Worm (Caenorhabditis elegans): ENCODE results near the gene lipl-1.
A peak's percentile ranks its signal among the peaks of the same experiment; 100 is the strongest.

The lipl-1 gene

ce11 chrV:12904054-12904453, 15.7 kb upstream of the lipl-1 start, which contains the start of gene ttr-27:
Gene ttr-27, minus strand, starts transcription at chrV:12904098.
- TF ChIP-seq pax-3 (tag; optimal IDR thresholded peaks at IDR 0.05): no peak
- no peak for TF ChIP-seq mdl-1 (tag; optimal IDR thresholded peaks at IDR 0.05)
- peak; percentile 36 for TF ChIP-seq tbx-2 (tag; optimal IDR thresholded peaks at IDR 0.05)
- TF ChIP-seq lin-14 (GFP tag; optimal IDR thresholded peaks at IDR 0.05): peak; percentile 34
- TF ChIP-seq efl-1 (optimal IDR thresholded peaks at IDR 0.05): no peak
- TF ChIP-seq efl-1 (GFP tag; optimal IDR thresholded peaks at IDR 0.05 in 1 of 2): peak in 1 of 2 experiments; percentile 12
- TF ChIP-seq hlh-4 (tag; optimal IDR thresholded peaks at IDR 0.05): no peak
- peak; percentile 23 for TF ChIP-seq nhr-77 (tag; optimal IDR thresholded peaks at IDR 0.05)
- no peak for TF ChIP-seq dsc-1 (tag; optimal IDR thresholded peaks at IDR 0.05)
- TF ChIP-seq lin-35 (GFP tag; optimal IDR thresholded peaks at IDR 0.05): no peak
- TF ChIP-seq nhr-71 (tag; optimal IDR thresholded peaks at IDR 0.05): no peak
- TF ChIP-seq zag-1 (tag; optimal IDR thresholded peaks at IDR 0.05): no peak
- TF ChIP-seq pag-3 (tag; optimal IDR thresholded peaks at IDR 0.05; ENCODE audit: borderline replicate concordance, insufficient read depth): no peak
- no peak for TF ChIP-seq ces-1 (GFP tag; optimal IDR thresholded peaks at IDR 0.05)
- TF ChIP-seq jun-1 (tag; optimal IDR thresholded peaks at IDR 0.05): no peak

DNA sequence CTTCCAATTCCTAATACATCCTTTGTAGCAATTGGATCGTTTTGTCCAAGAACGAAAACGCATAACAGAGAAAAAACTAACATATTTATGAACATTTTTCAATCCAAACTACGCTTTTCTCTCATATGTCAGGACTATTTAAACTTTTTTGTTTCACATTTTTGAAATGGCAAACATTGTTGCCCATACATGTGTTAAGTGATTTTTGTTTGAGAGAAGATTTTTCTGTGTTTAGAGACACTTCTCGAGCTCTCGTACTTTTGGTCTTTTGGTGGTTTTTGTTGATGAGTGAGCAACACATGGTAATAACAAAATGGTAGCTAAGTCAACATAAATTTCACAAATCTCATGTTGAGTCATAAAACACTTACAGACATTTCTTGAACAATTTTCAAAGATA, 14.7 kb upstream of the lipl-1 start, which contains the start of gene ttr-28:
ttr-28 (minus strand) TSS at position 101 of the 400 bp plus-strand sequence.
- TF ChIP-seq nhr-28 (tag; optimal IDR thresholded peaks at IDR 0.05): no peak
- no peak for TF ChIP-seq lin-13 (GFP tag; optimal IDR thresholded peaks at IDR 0.05)
- no peak for TF ChIP-seq elt-3 (tag; optimal IDR thresholded peaks at IDR 0.05)
- no peak for TF ChIP-seq jun-1 (tag; optimal IDR thresholded peaks at IDR 0.05)
- no peak for TF ChIP-seq ceh-82 (tag; optimal IDR thresholded peaks at IDR 0.05)
- TF ChIP-seq lin-14 (GFP tag; optimal IDR thresholded peaks at IDR 0.05): no peak
- no peak for TF ChIP-seq egl-13 (tag; optimal IDR thresholded peaks at IDR 0.05)
- TF ChIP-seq mep-1 (tag; optimal IDR thresholded peaks at IDR 0.05): no peak
- TF ChIP-seq tbx-2 (tag; optimal IDR thresholded peaks at IDR 0.05): no peak
- no peak for TF ChIP-seq zag-1 (tag; optimal IDR thresholded peaks at IDR 0.05)
- no peak for TF ChIP-seq ceh-90 (tag; optimal IDR thresholded peaks at IDR 0.05)
- TF ChIP-seq ztf-11 (tag; optimal IDR thresholded peaks at IDR 0.05): no peak
- TF ChIP-seq dsc-1 (tag; optimal IDR thresholded peaks at IDR 0.05): no peak
- no peak for TF ChIP-seq Y116A8C.19 (tag; optimal IDR thresholded peaks at IDR 0.05; ENCODE audit: borderline replicate concordance)
- no peak for TF ChIP-seq zip-4 (GFP tag; optimal IDR thresholded peaks at IDR 0.05)
- TF ChIP-seq sup-37 (GFP tag; optimal IDR thresholded peaks at IDR 0.05): no peak
- TF ChIP-seq blmp-1 (tag; optimal IDR thresholded peaks at IDR 0.05): no peak
- TF ChIP-seq egl-27 (tag; optimal IDR thresholded peaks at IDR 0.05): no peak

- no peak for TF ChIP-seq sup-37 (GFP tag; optimal IDR thresholded peaks at IDR 0.05)
- TF ChIP-seq nhr-237 (tag; optimal IDR thresholded peaks at IDR 0.05): no peak
- no peak for TF ChIP-seq zip-4 (GFP tag; optimal IDR thresholded peaks at IDR 0.05)
- no peak for TF ChIP-seq hlh-17 (GFP tag; optimal IDR thresholded peaks at IDR 0.05; ENCODE audit: borderline replicate concordance)
- TF ChIP-seq nhr-12 (tag; optimal IDR thresholded peaks at IDR 0.05): no peak
- TF ChIP-seq nhr-85 (tag): no peak
- no peak for TF ChIP-seq nhr-11 (tag; optimal IDR thresholded peaks at IDR 0.05)
- TF ChIP-seq dpl-1 (GFP tag; optimal IDR thresholded peaks at IDR 0.05): no peak
- TF ChIP-seq aly-2 (tag; optimal IDR thresholded peaks at IDR 0.05): no peak
- no peak for TF ChIP-seq snpc-4 (tag; optimal IDR thresholded peaks at IDR 0.05)
- no peak for TF ChIP-seq efl-3 (GFP tag; optimal IDR thresholded peaks at IDR 0.05)
- TF ChIP-seq ztf-11 (tag; optimal IDR thresholded peaks at IDR 0.05): no peak
- no peak for TF ChIP-seq nhr-77 (tag; optimal IDR thresholded peaks at IDR 0.05)
- TF ChIP-seq unc-30 (tag; optimal IDR thresholded peaks at IDR 0.05): no peak
- TF ChIP-seq dsc-1 (tag; optimal IDR thresholded peaks at IDR 0.05): no peak
- no peak for TF ChIP-seq ceh-90 (tag; optimal IDR thresholded peaks at IDR 0.05)
Measured at ce11 chrV:12906732-12907131, 13.1 kb upstream of the lipl-1 start, which contains the start of gene ttr-29. Gene ttr-29, minus strand, starts transcription at chrV:12906832.

Measured in whole organism, L1 larva.